Worm (Caenorhabditis elegans): Measurements from ENCODE around the gene rsef-1.

The rsef-1 gene

DNA sequence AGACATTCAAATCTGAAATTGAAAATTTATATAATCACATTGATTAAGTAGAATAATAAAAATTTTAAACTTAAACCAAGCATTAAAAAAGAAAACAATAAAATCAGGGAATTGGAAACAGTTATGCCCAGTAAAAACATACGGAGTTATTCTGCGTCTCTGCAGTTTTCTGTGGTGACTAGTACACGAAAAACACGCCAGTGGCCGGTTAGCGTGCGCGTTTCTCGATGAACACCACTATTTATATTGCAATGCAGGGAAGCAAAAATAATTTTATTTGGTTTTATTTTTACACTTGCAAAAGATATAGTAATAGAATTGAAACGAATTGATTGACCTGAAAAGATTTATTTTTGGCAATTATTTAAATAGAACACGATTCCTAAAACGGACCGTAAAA lies 40.6 kb upstream of the rsef-1 start, which contains the start of gene sec-3 (continued):
- TF ChIP-seq lin-35 (GFP tag; optimal IDR thresholded peaks at IDR 0.05) (peak in 1 of 3 experiments; percentile 85), chd-7 (tag; optimal IDR thresholded peaks at IDR 0.05) (peak; percentile 63), D2030.7 (GFP tag; IDR thresholded peaks at IDR 0.05) (no peak), ztf-26 (tag; optimal IDR thresholded peaks at IDR 0.05) (peak; percentile 36), snpc-4 (GFP tag; optimal IDR thresholded peaks at IDR 0.05) (no peak), snpc-4 (tag; optimal IDR thresholded peaks at IDR 0.05) (peak in 3 of 4 experiments; percentile 47 to 72 (median 65)), zim-3 (tag; optimal IDR thresholded peaks at IDR 0.05) (no peak), nhr-90 (tag; optimal IDR thresholded peaks at IDR 0.05) (peak; percentile 31), ztf-18 (tag; optimal IDR thresholded peaks at IDR 0.05) (peak; percentile 98), repo-1 (tag; optimal IDR thresholded peaks at IDR 0.05) (peak; percentile 85), tbp1 (GFP tag; optimal IDR thresholded peaks at IDR 0.05) (peak; percentile 52), let-607 (tag; optimal IDR thresholded peaks at IDR 0.05) (peak; percentile 10 to 42), lin-54 (GFP tag; optimal IDR thresholded peaks at IDR 0.05) (peak; percentile 61), ceh-100 (GFP tag; IDR thresholded peaks at IDR 0.05) (peak; percentile 68), somi-1 (GFP tag; optimal IDR thresholded peaks at IDR 0.05) (peak; percentile 35), ztf-22 (GFP tag; optimal IDR thresholded peaks at IDR 0.05) (peak; percentile 3), K12H6.12 (tag; optimal IDR thresholded peaks at IDR 0.05) (peak; percentile 79), Y53G8AR.9 (GFP tag; conservative IDR thresholded peaks at IDR 0.05) (peak; percentile 79; the same call in 1 of the 2 replicates), dpl-1 (GFP tag; optimal IDR thresholded peaks at IDR 0.05) (peak; percentile 14), snpc-3.4 (tag; optimal IDR thresholded peaks at IDR 0.05) (peak; percentile 9), hmg-20 (GFP tag; IDR thresholded peaks at IDR 0.05) (peak; percentile 55; the same call in 1 of the 2 replicates)

DNA sequence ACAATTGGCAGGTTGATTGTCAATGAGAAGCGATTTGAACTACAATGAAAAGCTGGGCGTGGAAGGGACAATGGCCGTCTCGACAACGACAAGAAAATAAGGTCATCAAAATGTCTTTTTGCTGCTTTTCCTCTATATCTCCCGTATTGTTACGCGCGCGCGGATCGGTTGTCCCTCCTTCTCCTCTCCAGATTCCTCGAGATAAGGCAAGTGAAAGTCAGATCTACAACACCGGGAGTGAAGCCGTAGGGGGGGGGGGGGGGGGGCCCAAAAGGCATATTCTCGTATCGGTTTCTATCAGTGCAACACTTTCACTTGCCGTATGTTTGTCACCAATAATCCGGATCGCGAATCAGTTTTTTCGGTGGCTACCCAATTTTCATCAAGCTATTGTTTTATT lies 35.1 kb upstream of the rsef-1 start, which contains the start of gene wrt-2:
wrt-2 (minus strand) TSS at position 46 of the 400 bp plus-strand sequence.
- peak; percentile 60 for TF ChIP-seq zfh-2 (GFP tag; conservative IDR thresholded peaks at IDR 0.05)
- TF ChIP-seq lsy-27 (tag; optimal IDR thresholded peaks at IDR 0.05; ENCODE audit: borderline replicate concordance, insufficient read depth): no peak

DNA sequence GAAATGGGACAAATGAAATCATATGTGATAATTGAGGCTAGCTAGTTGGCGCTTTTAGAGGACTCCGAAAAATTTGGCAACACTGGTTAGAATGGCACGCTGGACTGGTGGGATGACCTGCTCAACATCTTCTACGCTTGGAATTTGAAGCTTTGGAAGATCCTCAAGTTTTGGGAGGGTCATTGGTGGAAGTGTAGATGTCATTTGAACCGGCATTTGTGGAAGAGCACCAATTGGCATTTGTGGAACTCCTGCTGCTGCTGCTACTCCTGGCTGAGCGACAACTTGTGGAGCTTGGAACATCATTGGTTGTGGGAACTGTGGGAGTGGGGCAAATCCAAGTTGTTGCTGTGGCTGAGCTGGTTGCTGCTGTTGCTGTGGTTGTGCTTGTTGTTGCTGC lies 33.3 kb upstream of the rsef-1 start:
- no peak for TF ChIP-seq lsy-27 (tag; optimal IDR thresholded peaks at IDR 0.05; ENCODE audit: borderline replicate concordance, insufficient read depth)
- TF ChIP-seq snpc-1.3 (tag; optimal IDR thresholded peaks at IDR 0.05; ENCODE audit: insufficient read depth): no peak
- no peak for TF ChIP-seq aptf-3 (GFP tag; IDR thresholded peaks at IDR 0.05)
- TF ChIP-seq Y56A3A.18 (GFP tag; IDR thresholded peaks at IDR 0.05): no peak
- no peak for TF ChIP-seq nhr-179 (tag; optimal IDR thresholded peaks at IDR 0.05)
- TF ChIP-seq K11D2.4 (GFP tag; IDR thresholded peaks at IDR 0.05): no peak
- TF ChIP-seq ztf-26 (tag; optimal IDR thresholded peaks at IDR 0.05): peak; percentile 27
- TF ChIP-seq Y53G8AR.9 (GFP tag; conservative IDR thresholded peaks at IDR 0.05): 0 out of 2 replicates have a peak, but pooled peaks have one; percentile 60
- TF ChIP-seq rec-8 (tag; optimal IDR thresholded peaks at IDR 0.05): no peak
- no peak for TF ChIP-seq ceh-79 (tag; optimal IDR thresholded peaks at IDR 0.05)
- TF ChIP-seq somi-1 (GFP tag; optimal IDR thresholded peaks at IDR 0.05): no peak
- no peak for TF ChIP-seq hlh-12 (tag; optimal IDR thresholded peaks at IDR 0.05)
- peak; percentile 57 for TF ChIP-seq mcd-1 (GFP tag; IDR thresholded peaks at IDR 0.05)
- 0 out of 2 replicates have a peak, but pooled peaks have one; percentile 17 for TF ChIP-seq aptf-2 (GFP tag; conservative IDR thresholded peaks at IDR 0.05)
- no peak for TF ChIP-seq tlf-1 (GFP tag; optimal IDR thresholded peaks at IDR 0.05)
- TF ChIP-seq ztf-28 (GFP tag; IDR thresholded peaks at IDR 0.05): no peak
- TF ChIP-seq snpc-3.4 (tag; optimal IDR thresholded peaks at IDR 0.05): no peak
- TF ChIP-seq nhr-120 (GFP tag; IDR thresholded peaks at IDR 0.05): no peak
- no peak for TF ChIP-seq dpl-1 (GFP tag; optimal IDR thresholded peaks at IDR 0.05)
- no peak for TF ChIP-seq snpc-1.1 (tag; optimal IDR thresholded peaks at IDR 0.05; ENCODE audit: insufficient read depth)
- TF ChIP-seq B0336.3 (GFP tag; IDR thresholded peaks at IDR 0.05): no peak
- TF ChIP-seq ceh-27 (GFP tag; optimal IDR thresholded peaks at IDR 0.05): no peak
- peak; percentile 1 for TF ChIP-seq lin-40 (tag; optimal IDR thresholded peaks at IDR 0.05)
- 0 out of 2 replicates have a peak, but pooled peaks have one; percentile 10 for TF ChIP-seq egrh-3 (GFP tag; IDR thresholded peaks at IDR 0.05)
- TF ChIP-seq nfya-1 (tag; optimal IDR thresholded peaks at IDR 0.05; ENCODE audit: borderline replicate concordance, insufficient read depth): no peak
- TF ChIP-seq nfya-2 (GFP tag; IDR thresholded peaks at IDR 0.05): no peak
- TF ChIP-seq him-1 (tag; optimal IDR thresholded peaks at IDR 0.05): no peak

Measured in whole organism, young adult.